Fruit fly (Drosophila melanogaster) whole organism, embryonic: ENCODE results near the gene Pvr.

Source experiments
- Ada2b ChIP-seq: fragments of 200-800 bp; sonication (Bioruptor generic); IDR thresholded peaks from 2 replicates; pipeline ENCODE4 v1.3.6; 2022; ENCODE audit warnings: missing biosample characterization, missing genetic modification characterization
- Bgb ChIP-seq: fragments of 200-800 bp; sonication (Bioruptor generic); IDR thresholded peaks from 2 replicates; pipeline ENCODE4 v1.3.6; 2022; ENCODE audit warnings: missing biosample characterization, missing genetic modification characterization; ENCODE audit not compliant: partially characterized antibody
- Blimp-1 ChIP-seq: fragments of 200-800 bp; sonication (Bioruptor generic); optimal IDR thresholded peaks from 3 replicates; lab custom pipeline; 2018; ENCODE audit warnings: missing biosample characterization, missing genetic modification characterization, mild to moderate bottlenecking, moderate library complexity, missing genetic modification reagents
- BtbVII ChIP-seq: fragments of 200-800 bp; sonication (Bioruptor generic); optimal IDR thresholded peaks from 3 replicates; lab custom pipeline; 2017; ENCODE audit warnings: missing biosample characterization, mild to moderate bottlenecking, missing genetic modification characterization
- CG10321 ChIP-seq: fragments of 200-800 bp; sonication (Bioruptor generic); IDR thresholded peaks from 2 replicates; pipeline ENCODE4 v1.3.6; 2022; ENCODE audit warnings: missing biosample characterization, missing genetic modification characterization
- CG10366 ChIP-seq: fragments of 200-800 bp; sonication (Bioruptor generic); IDR thresholded peaks from 2 replicates; pipeline ENCODE4 v1.3.6; 2022; ENCODE audit warnings: missing biosample characterization, missing genetic modification characterization
- CG10959 ChIP-seq: fragments of 200-800 bp; sonication (Bioruptor generic); IDR thresholded peaks from 2 replicates; pipeline ENCODE4 v1.3.6; 2022; ENCODE audit warnings: missing biosample characterization, missing genetic modification characterization
- CG11085 ChIP-seq: fragments of 200-800 bp; sonication (Bioruptor generic); IDR thresholded peaks from 2 replicates; pipeline ENCODE4 v1.3.6; 2022; ENCODE audit warnings: missing biosample characterization, missing genetic modification characterization
- CG13775 ChIP-seq: fragments of 200-800 bp; sonication (Bioruptor generic); optimal IDR thresholded peaks from 3 replicates; lab custom pipeline; 2017; ENCODE audit warnings: missing biosample characterization, mild to moderate bottlenecking, missing genetic modification characterization
- CG14014 ChIP-seq: fragments of 200-800 bp; sonication (Bioruptor generic); IDR thresholded peaks from 2 replicates; pipeline ENCODE4 v1.3.6; 2022; ENCODE audit warnings: missing biosample characterization, missing genetic modification characterization
- CG14050 ChIP-seq: fragments of 200-800 bp; sonication (Bioruptor generic); IDR thresholded peaks from 3 replicates; pipeline ENCODE4 v1.3.6; 2022; ENCODE audit warnings: missing biosample characterization, missing genetic modification characterization
- CG14441 ChIP-seq: fragments of 200-800 bp; sonication (Bioruptor generic); IDR thresholded peaks from 2 replicates; pipeline ENCODE4 v1.3.6; 2022; ENCODE audit warnings: missing biosample characterization, missing genetic modification characterization
- CG14667 ChIP-seq: fragments of 200-800 bp; sonication (Bioruptor generic); IDR thresholded peaks from 2 replicates; pipeline ENCODE4 v1.3.6; 2022; ENCODE audit warnings: missing biosample characterization, missing genetic modification characterization
- CG15073 ChIP-seq: fragments of 200-800 bp; sonication (Bioruptor generic); optimal IDR thresholded peaks from 2 replicates; lab custom pipeline; 2016; ENCODE audit warnings: missing biosample characterization, missing genetic modification characterization
- CG15479 ChIP-seq: fragments of 200-800 bp; sonication (Bioruptor generic); optimal IDR thresholded peaks from 3 replicates; lab custom pipeline; 2019; ENCODE audit warnings: missing biosample characterization, mild to moderate bottlenecking, missing genetic modification characterization, moderate library complexity
- CG18262 ChIP-seq: fragments of 200-800 bp; optimal IDR thresholded peaks from 3 replicates; lab custom pipeline; 2019; ENCODE audit warnings: missing biosample characterization, mild to moderate bottlenecking, missing genetic modification characterization, moderate library complexity
- CG18476 ChIP-seq: fragments of 200-800 bp; sonication (Bioruptor generic); optimal IDR thresholded peaks from 2 replicates; lab custom pipeline; 2016; ENCODE audit warnings: missing biosample characterization, mild to moderate bottlenecking, missing genetic modification characterization
- CG18599 ChIP-seq: fragments of 200-800 bp; sonication (Bioruptor generic); optimal IDR thresholded peaks from 3 replicates; lab custom pipeline; 2017; ENCODE audit warnings: missing biosample characterization, missing genetic modification characterization, mild to moderate bottlenecking, moderate library complexity, missing genetic modification reagents
- CG2120 ChIP-seq: fragments of 200-800 bp; sonication (Bioruptor generic); optimal IDR thresholded peaks from 3 replicates; lab custom pipeline; 2016; ENCODE audit warnings: missing biosample characterization, missing genetic modification characterization
- CG2678 ChIP-seq: fragments of 200-800 bp; sonication (Bioruptor generic); optimal IDR thresholded peaks from 3 replicates; lab custom pipeline; 2019; ENCODE audit warnings: missing biosample characterization, mild to moderate bottlenecking, missing genetic modification characterization, moderate library complexity
- CG32532 ChIP-seq: fragments of 200-800 bp; sonication (Bioruptor generic); IDR thresholded peaks from 2 replicates; pipeline ENCODE4 v1.3.6; 2022; ENCODE audit warnings: missing biosample characterization, missing genetic modification characterization
- CG33557 ChIP-seq: fragments of 200-800 bp; sonication (Bioruptor generic); optimal IDR thresholded peaks from 2 replicates; lab custom pipeline; 2019; ENCODE audit warnings: missing biosample characterization, mild to moderate bottlenecking, missing genetic modification characterization, moderate library complexity
- CG34422 ChIP-seq: fragments of 200-800 bp; sonication (Bioruptor generic); IDR thresholded peaks from 3 replicates; pipeline ENCODE4 v1.3.6; 2022; ENCODE audit warnings: missing biosample characterization, missing genetic modification characterization
- CG3995 ChIP-seq: fragments of 200-800 bp; sonication (Bioruptor generic); optimal IDR thresholded peaks from 3 replicates; lab custom pipeline; 2016; ENCODE audit warnings: missing biosample characterization, missing genetic modification characterization
- CG6272 ChIP-seq: fragments of 200-800 bp; sonication (Bioruptor generic); IDR thresholded peaks from 2 replicates; pipeline ENCODE4 v1.3.6; 2022; ENCODE audit warnings: missing biosample characterization, missing genetic modification characterization
- CG6854 ChIP-seq: fragments of 200-800 bp; sonication (Bioruptor generic); optimal IDR thresholded peaks from 3 replicates; lab custom pipeline; 2017; ENCODE audit warnings: missing biosample characterization, mild to moderate bottlenecking, missing genetic modification characterization
- CG9215 ChIP-seq: fragments of 200-800 bp; sonication (Bioruptor generic); IDR thresholded peaks from 2 replicates; pipeline ENCODE4 v1.3.6; 2022; ENCODE audit warnings: missing biosample characterization, missing genetic modification characterization
- CG9727 ChIP-seq: fragments of 200-800 bp; sonication (Bioruptor generic); optimal IDR thresholded peaks from 3 replicates; lab custom pipeline; 2017; ENCODE audit warnings: missing biosample characterization, mild to moderate bottlenecking, missing genetic modification characterization
- CHES-1-like ChIP-seq: fragments of 200-800 bp; sonication (Bioruptor generic); optimal IDR thresholded peaks from 2 replicates; lab custom pipeline; 2016; ENCODE audit warnings: missing biosample characterization, missing genetic modification characterization
- CkIIα-i1 ChIP-seq: fragments of 200-800 bp; sonication (Bioruptor generic); IDR thresholded peaks from 2 replicates; pipeline ENCODE4 v1.3.6; 2022; ENCODE audit warnings: missing biosample characterization, missing genetic modification characterization
- HLHmδ ChIP-seq: fragments of 200-800 bp; sonication (Bioruptor generic); optimal IDR thresholded peaks from 2 replicates; lab custom pipeline; 2018; ENCODE audit warnings: missing biosample characterization, mild to moderate bottlenecking, missing genetic modification characterization, moderate library complexity
- Hmr ChIP-seq: fragments of 200-800 bp; sonication (Bioruptor generic); optimal IDR thresholded peaks from 3 replicates; lab custom pipeline; 2017; ENCODE audit warnings: mild to moderate bottlenecking, missing biosample characterization, missing genetic modification reagents, missing genetic modification characterization
- Lhr ChIP-seq: fragments of 200-800 bp; sonication (Bioruptor generic); optimal IDR thresholded peaks from 3 replicates; lab custom pipeline; 2017; ENCODE audit warnings: mild to moderate bottlenecking, missing biosample characterization, missing genetic modification reagents, missing genetic modification characterization
- Sry-β ChIP-seq: fragments of 200-800 bp; sonication (Bioruptor generic); optimal IDR thresholded peaks from 2 replicates; lab custom pipeline; 2018; ENCODE audit warnings: missing biosample characterization, mild to moderate bottlenecking, missing genetic modification characterization, moderate library complexity
- amos ChIP-seq: fragments of 200-800 bp; sonication (Bioruptor generic); IDR thresholded peaks from 2 replicates; pipeline ENCODE4 v1.3.6; 2022; ENCODE audit warnings: missing biosample characterization, missing genetic modification characterization; ENCODE audit not compliant: partially characterized antibody
- bsh ChIP-seq, 2 experiments: fragments of 200-800 bp; sonication (Bioruptor generic); optimal IDR thresholded peaks; 2 replicates each; lab custom pipeline; 2017 to 2018; ENCODE audit warnings: mild to moderate bottlenecking in 2 of 2, missing biosample characterization in 2 of 2, missing genetic modification characterization in 2 of 2, moderate library complexity in 1 of 2
- cad ChIP-seq: fragments of >200 bp; optimal IDR thresholded peaks from 2 replicates; lab custom pipeline; 2017; ENCODE audit warnings: missing biosample characterization, missing genetic modification characterization
- fd96Cb ChIP-seq: fragments of 200-800 bp; sonication (Bioruptor generic); optimal IDR thresholded peaks from 2 replicates; lab custom pipeline; 2018; ENCODE audit warnings: missing biosample characterization, mild to moderate bottlenecking, missing genetic modification characterization, moderate library complexity
- gcm ChIP-seq: fragments of 200-800 bp; sonication (Bioruptor generic); optimal IDR thresholded peaks from 2 replicates; lab custom pipeline; 2019; ENCODE audit warnings: missing biosample characterization, mild to moderate bottlenecking, missing genetic modification characterization, moderate library complexity
- kni ChIP-seq: fragments of 200-800 bp; sonication (Bioruptor generic); optimal IDR thresholded peaks from 3 replicates; lab custom pipeline; 2017; ENCODE audit warnings: mild to moderate bottlenecking, missing biosample characterization, missing genetic modification reagents, missing genetic modification characterization
- pan ChIP-seq, 4 experiments: fragments of >200 bp in 3 of 4; fragments of 200-800 bp in 1 of 4; sonication (Bioruptor generic) in 1 of 4; optimal IDR thresholded peaks in 3 of 4; IDR thresholded peaks in 1 of 4; 2 replicates each; pipeline versions ENCODE4 v1.3.6 to Lab custom; 2017 to 2022; ENCODE audit warnings: missing biosample characterization in 2 of 4, missing genetic modification characterization in 2 of 4, mixed read lengths in 1 of 4
- phol ChIP-seq: fragments of 200-800 bp; sonication (Bioruptor generic); optimal IDR thresholded peaks from 3 replicates; lab custom pipeline; 2018; ENCODE audit warnings: missing biosample characterization, mild to moderate bottlenecking, missing genetic modification characterization, moderate library complexity
- prd ChIP-seq, 3 experiments: fragments of >200 bp in 2 of 3; fragments of 200-800 bp in 1 of 3; sonication (Bioruptor generic) in 1 of 3; optimal IDR thresholded peaks in 2 of 3; IDR thresholded peaks in 1 of 3; 2 replicates in 2 of 3; 3 replicates in 1 of 3; pipeline versions ENCODE4 v1.3.6 to Lab custom; 2017 to 2022; ENCODE audit warnings: missing biosample characterization in 1 of 3, missing genetic modification characterization in 1 of 3
- rib ChIP-seq: fragments of 200-800 bp; sonication (Bioruptor generic); IDR thresholded peaks from 2 replicates; pipeline ENCODE4 v1.3.6; 2022; ENCODE audit warnings: missing biosample characterization, missing genetic modification characterization
- schlank ChIP-seq: fragments of 200-800 bp; sonication (Bioruptor generic); optimal IDR thresholded peaks from 2 replicates; lab custom pipeline; 2018; ENCODE audit warnings: missing biosample characterization, mild to moderate bottlenecking, missing genetic modification characterization
- sim ChIP-seq: fragments of 200-800 bp; sonication (Bioruptor generic); IDR thresholded peaks from 2 replicates; pipeline ENCODE4 v1.3.6; 2022; ENCODE audit warnings: missing biosample characterization, missing genetic modification characterization
- slbo ChIP-seq: fragments of 200-800 bp; sonication (Bioruptor generic); IDR thresholded peaks from 2 replicates; pipeline ENCODE4 v1.3.6; 2022; ENCODE audit warnings: missing biosample characterization, missing genetic modification characterization
- tgo ChIP-seq: fragments of 200-800 bp; sonication (Bioruptor generic); IDR thresholded peaks from 3 replicates; pipeline ENCODE4 v1.3.6; 2022; ENCODE audit warnings: missing biosample characterization, missing genetic modification characterization
- wor ChIP-seq: fragments of 200-800 bp; sonication (Bioruptor generic); IDR thresholded peaks from 2 replicates; pipeline ENCODE4 v1.3.6; 2022; ENCODE audit warnings: missing biosample characterization, missing genetic modification characterization

Gene Pvr

dm6 chr2L:8229628-8230027 is 10.1 kb downstream of the Pvr start (continued):
- no peak for TF ChIP-seq Bgb
- TF ChIP-seq CG18476 (GFP tag; lab: Kevin White, UChicago): no peak
- no peak for TF ChIP-seq CG9215 (GFP tag; lab: Robert Waterston, UW)
- TF ChIP-seq fd96Cb: peak; percentile 13
- peak; percentile 54 for TF ChIP-seq CG2120 (GFP tag; lab: Kevin White, UChicago)
- peak in 1 of 2 experiments; percentile 15 for TF ChIP-seq bsh (GFP tag; optimal IDR thresholded peaks at IDR 0.05; lab: Kevin White, UChicago)
- TF ChIP-seq tgo: peak; percentile 34; the same call in 2 of the 3 replicates
- no peak for TF ChIP-seq CG14667
- TF ChIP-seq wor (GFP tag; lab: Robert Waterston, UW): no peak
- TF ChIP-seq Hmr (GFP tag; lab: Kevin White, UChicago): no peak
- TF ChIP-seq phol (tag; lab: Kevin White, UChicago): peak; percentile 18
- no peak for TF ChIP-seq CG6854 (GFP tag; lab: Kevin White, UChicago)
- TF ChIP-seq CG13775 (GFP tag; lab: Kevin White, UChicago): peak; percentile 10
- no peak for TF ChIP-seq amos
- peak; percentile 43; the same call in 1 of the 2 replicates for TF ChIP-seq CG10959
- no peak for TF ChIP-seq CG2678 (tag; lab: Kevin White, UChicago)
- no peak for TF ChIP-seq BtbVII (GFP tag; lab: Kevin White, UChicago)
- no peak for TF ChIP-seq Lhr (GFP tag; lab: Kevin White, UChicago)
- no peak for TF ChIP-seq CkIIα-i1
- no peak for TF ChIP-seq CHES-1-like (GFP tag; lab: Kevin White, UChicago)
- TF ChIP-seq CG3995 (GFP tag; lab: Kevin White, UChicago): no peak
- no peak for TF ChIP-seq CG33557 (GFP tag; lab: Kevin White, UChicago)
- peak; percentile 9 for TF ChIP-seq Blimp-1 (GFP tag; lab: Kevin White, UChicago)
- no peak for TF ChIP-seq cad
- peak; percentile 61; the same call in 1 of the 2 replicates for TF ChIP-seq Ada2b
- 0 out of 2 replicates have a peak, but pooled peaks have one; percentile 14 for TF ChIP-seq CG11085 (GFP tag; lab: Robert Waterston, UW)
- no peak for TF ChIP-seq prd (optimal IDR thresholded peaks at IDR 0.05; lab: Kevin White, UChicago)
- peak; percentile 73 for TF ChIP-seq prd (GFP tag; IDR thresholded peaks at IDR 0.05; lab: Robert Waterston, UW)
- TF ChIP-seq CG34422: no peak
- TF ChIP-seq CG14014 (GFP tag; lab: Robert Waterston, UW): peak; percentile 45
- no peak for TF ChIP-seq gcm (GFP tag; lab: Kevin White, UChicago)
- TF ChIP-seq CG9727: peak; percentile 41
- TF ChIP-seq sim (GFP tag; lab: Robert Waterston, UW): 0 out of 2 replicates have a peak, but pooled peaks have one; percentile 20
- TF ChIP-seq schlank (tag; lab: Kevin White, UChicago): no peak
- TF ChIP-seq CG6272 (GFP tag; lab: Robert Waterston, UW): no peak
- TF ChIP-seq CG15073: no peak
- no peak for TF ChIP-seq rib (GFP tag; lab: Robert Waterston, UW)
- TF ChIP-seq CG15479: no peak
- 0 out of 2 replicates have a peak, but pooled peaks have one; percentile 10 for TF ChIP-seq CG14441
- TF ChIP-seq HLHmδ: no peak
- peak; percentile 5 for TF ChIP-seq CG18599 (GFP tag; lab: Kevin White, UChicago)
- peak; percentile 31; the same call in 1 of the 2 replicates for TF ChIP-seq CG10366
- TF ChIP-seq kni: no peak
- TF ChIP-seq CG14050 (GFP tag; lab: Robert Waterston, UW): no peak; the same call in 2 of the 3 replicates
- TF ChIP-seq CG18262 (tag; lab: Kevin White, UChicago): peak; percentile 30
- TF ChIP-seq CG32532 (GFP tag; lab: Robert Waterston, UW): peak; percentile 46; the same call in 1 of the 2 replicates
- peak; percentile 68 for TF ChIP-seq slbo (GFP tag; lab: Robert Waterston, UW)
- TF ChIP-seq CG10321 (GFP tag; lab: Robert Waterston, UW): no peak
- no peak for TF ChIP-seq pan (optimal IDR thresholded peaks at IDR 0.05; lab: Kevin White, UChicago)
- peak in 1 of 2 experiments; percentile 69 for TF ChIP-seq pan (GFP tag; optimal IDR thresholded peaks at IDR 0.05 in 1 of 2, IDR thresholded peaks at IDR 0.05 in 1 of 2)
- no peak for TF ChIP-seq Sry-β (GFP tag; lab: Kevin White, UChicago)
